Worm (Caenorhabditis elegans): Measurements from ENCODE around the gene rpt-2.
A peak's percentile ranks its signal among the peaks of the same experiment; 100 is the strongest.

Gene rpt-2

ce11 chrV:6017630-6018029 lies at the start of gene rpt-2, which contains the start of gene aps-1 (continued):
- TF ChIP-seq nhr-6 (tag; optimal IDR thresholded peaks at IDR 0.05) (peak; percentile 45), lin-29 (GFP tag; IDR thresholded peaks at IDR 0.05) (no peak), daf-12 (tag; optimal IDR thresholded peaks at IDR 0.05) (no peak), ces-1 (GFP tag; optimal IDR thresholded peaks at IDR 0.05) (no peak), snpc-4 (tag; optimal IDR thresholded peaks at IDR 0.05) (no peak), nhr-11 (tag; optimal IDR thresholded peaks at IDR 0.05) (peak; percentile 61), lin-39 (tag; optimal IDR thresholded peaks at IDR 0.05) (no peak), snpc-1.2 (GFP tag; IDR thresholded peaks at IDR 0.05) (no peak), pha-4 (GFP tag; IDR thresholded peaks at IDR 0.05) (no peak; the same call in 1 of the 2 replicates), pha-4 (tag; optimal IDR thresholded peaks at IDR 0.05) (peak; percentile 83), nhr-28 (tag; optimal IDR thresholded peaks at IDR 0.05) (peak; percentile 47), ceh-32 (tag; optimal IDR thresholded peaks at IDR 0.05; ENCODE audit: poor library complexity) (no peak), lin-13 (GFP tag; optimal IDR thresholded peaks at IDR 0.05) (peak; percentile 65), F37D6.2 (tag; optimal IDR thresholded peaks at IDR 0.05) (peak; percentile 1), skn-1 (tag; optimal IDR thresholded peaks at IDR 0.05) (no peak), Y105C5A.15 (GFP tag; IDR thresholded peaks at IDR 0.05) (no peak), F10B5.3 (tag; optimal IDR thresholded peaks at IDR 0.05) (no peak), ceh-82 (tag; optimal IDR thresholded peaks at IDR 0.05) (no peak), tag-97 (GFP tag; IDR thresholded peaks at IDR 0.05) (no peak), zip-2 (tag; optimal IDR thresholded peaks at IDR 0.05) (no peak), madf-9 (GFP tag; conservative IDR thresholded peaks at IDR 0.05) (no peak), spr-1 (tag; optimal IDR thresholded peaks at IDR 0.05) (no peak), T20F7.1 (GFP tag; optimal IDR thresholded peaks at IDR 0.05) (peak; percentile 100), tra-1 (GFP tag; IDR thresholded peaks at IDR 0.05) (no peak), php-3 (GFP tag; IDR thresholded peaks at IDR 0.05) (no peak), hlh-30 (tag; optimal IDR thresholded peaks at IDR 0.05; ENCODE audit: insufficient read depth) (peak; percentile 89), nhr-111 (GFP tag; optimal IDR thresholded peaks at IDR 0.05) (no peak), zag-1 (tag; optimal IDR thresholded peaks at IDR 0.05) (no peak), spr-3 (GFP tag; optimal IDR thresholded peaks at IDR 0.05) (no peak), lim-7 (GFP tag; IDR thresholded peaks at IDR 0.05) (no peak), F44E2.7 (GFP tag; IDR thresholded peaks at IDR 0.05) (no peak), ceh-44 (GFP tag; IDR thresholded peaks at IDR 0.05) (no peak), D1046.2 (GFP tag; IDR thresholded peaks at IDR 0.05) (no peak), daf-19 (GFP tag; conservative IDR thresholded peaks at IDR 0.05) (no peak), dve-1 (tag; optimal IDR thresholded peaks at IDR 0.05; ENCODE audit: insufficient read depth) (peak; percentile 76), T26A8.4 (GFP tag; IDR thresholded peaks at IDR 0.05) (no peak), pqm-1 (tag; optimal IDR thresholded peaks at IDR 0.05) (peak; percentile 8), zfp-2 (tag; optimal IDR thresholded peaks at IDR 0.05) (no peak), nhr-76 (tag; optimal IDR thresholded peaks at IDR 0.05) (no peak), ceh-62 (tag; optimal IDR thresholded peaks at IDR 0.05) (no peak), F26F4.8 (GFP tag; conservative IDR thresholded peaks at IDR 0.05) (no peak), saeg-2 (GFP tag; IDR thresholded peaks at IDR 0.05) (no peak), egl-43 (GFP tag; IDR thresholded peaks at IDR 0.05) (no peak), nhr-77 (tag; optimal IDR thresholded peaks at IDR 0.05) (peak; percentile 66), mdl-1 (tag; optimal IDR thresholded peaks at IDR 0.05) (peak in 1 of 2 experiments; percentile 67), Y5F2A.4 (GFP tag; optimal IDR thresholded peaks at IDR 0.05) (no peak), fos-1 (tag; optimal IDR thresholded peaks at IDR 0.05) (no peak), fkh-10 (GFP tag; optimal IDR thresholded peaks at IDR 0.05) (no peak), jun-1 (tag; optimal IDR thresholded peaks at IDR 0.05) (no peak), hmg-1.1 (GFP tag; IDR thresholded peaks at IDR 0.05) (peak; percentile 56), dmd-9 (GFP tag; IDR thresholded peaks at IDR 0.05) (no peak), mep-1 (tag; optimal IDR thresholded peaks at IDR 0.05) (peak; percentile 85), ceh-28 (tag; optimal IDR thresholded peaks at IDR 0.05) (no peak), egl-27 (tag; optimal IDR thresholded peaks at IDR 0.05) (no peak)

Data from whole organism, L4 larva.